Worm (Caenorhabditis elegans) whole organism, midembryonic: ENCODE data around the gene srd-45.

Experiments
- T22C8.4 ChIP-seq: fragments of 200-800 bp; sonication (Bioruptor generic); IDR thresholded peaks from 2 replicates; pipeline ENCODE4 v1.3.6; 2022; ENCODE audit warnings: missing genetic modification characterization, missing compliant biosample characterization
- cog-1 ChIP-seq: sonication (generic microtip); optimal IDR thresholded peaks from 2 replicates; lab custom pipeline; 2016; ENCODE audit warnings: missing genetic modification characterization, missing compliant biosample characterization
- flt-1 ChIP-seq: fragments of 200-800 bp; sonication (Bioruptor generic); IDR thresholded peaks from 2 replicates; pipeline ENCODE4 v1.3.6; 2022; ENCODE audit warnings: missing genetic modification characterization, missing compliant biosample characterization
- klf-2 ChIP-seq: fragments of 200-800 bp; sonication (Bioruptor generic); conservative IDR thresholded peaks from 2 replicates; pipeline ENCODE4 v1.3.6; 2022; ENCODE audit warnings: missing genetic modification reagents, missing genetic modification characterization, missing compliant biosample characterization
- ref-1 ChIP-seq: fragments of 200-800 bp; sonication (Bioruptor generic); conservative IDR thresholded peaks from 2 replicates; pipeline ENCODE4 v1.3.6; 2022; ENCODE audit warnings: missing genetic modification reagents, missing genetic modification characterization, missing compliant biosample characterization
- tab-1 ChIP-seq: fragments of 200-800 bp; sonication (Bioruptor generic); IDR thresholded peaks from 2 replicates; pipeline ENCODE4 v1.3.6; 2022; ENCODE audit warnings: missing genetic modification characterization, missing compliant biosample characterization
- ztf-23 ChIP-seq: fragments of 200-800 bp; sonication (Bioruptor generic); IDR thresholded peaks from 2 replicates; pipeline ENCODE4 v1.3.6; 2022; ENCODE audit warnings: missing genetic modification reagents, missing genetic modification characterization, missing compliant biosample characterization
- ztf-29 ChIP-seq: fragments of 200-800 bp; sonication (Bioruptor generic); IDR thresholded peaks from 2 replicates; pipeline ENCODE4 v1.3.6; 2022; ENCODE audit warnings: missing genetic modification reagents, missing genetic modification characterization, missing compliant biosample characterization

- TF ChIP-seq ref-1 (GFP tag; lab: Robert Waterston, UW) (no peak), tab-1 (GFP tag; lab: Robert Waterston, UW) (no peak), T22C8.4 (GFP tag; lab: Robert Waterston, UW) (no peak), ztf-23 (GFP tag; lab: Robert Waterston, UW) (no peak), flt-1 (no peak), klf-2 (no peak), ztf-29 (GFP tag; lab: Robert Waterston, UW) (no peak), cog-1 (tag; lab: Kevin White, UChicago) (no peak)
Measured at ce11 chrX:12331795-12332194, 3.0 kb downstream of the srd-45 start, which contains the start of gene srd-46.
